Worm (Caenorhabditis elegans): ENCODE data around the gene col-17.

Gene col-17

ce11 chrII:4856113-4856512, 11.3 kb downstream of the col-17 start (continued):
- TF ChIP-seq hlh-17 (GFP tag; optimal IDR thresholded peaks at IDR 0.05; ENCODE audit: borderline replicate concordance) (no peak), pax-3 (tag; optimal IDR thresholded peaks at IDR 0.05) (peak; percentile 38), unc-86 (tag; optimal IDR thresholded peaks at IDR 0.05) (no peak), sox-4 (tag; optimal IDR thresholded peaks at IDR 0.05) (peak; percentile 26), unc-30 (tag; optimal IDR thresholded peaks at IDR 0.05) (no peak), C34B4.2 (tag; optimal IDR thresholded peaks at IDR 0.05) (no peak), ceh-8 (GFP tag; optimal IDR thresholded peaks at IDR 0.05) (no peak), grh-1 (GFP tag; IDR thresholded peaks at IDR 0.05) (no peak), ceh-63 (GFP tag; optimal IDR thresholded peaks at IDR 0.05) (no peak), fos-1 (tag; optimal IDR thresholded peaks at IDR 0.05) (no peak), nhr-90 (tag; optimal IDR thresholded peaks at IDR 0.05; ENCODE audit: poor library complexity) (no peak), nhr-12 (tag; optimal IDR thresholded peaks at IDR 0.05) (no peak), nhr-20 (tag; optimal IDR thresholded peaks at IDR 0.05) (peak; percentile 57), aha-1 (tag; optimal IDR thresholded peaks at IDR 0.05) (no peak), hpl-2 (GFP tag; optimal IDR thresholded peaks at IDR 0.05) (no peak), ceh-88 (GFP tag; IDR thresholded peaks at IDR 0.05) (no peak), nhr-71 (tag; optimal IDR thresholded peaks at IDR 0.05) (peak; percentile 64), hlh-4 (tag; optimal IDR thresholded peaks at IDR 0.05) (no peak), fkh-10 (GFP tag; optimal IDR thresholded peaks at IDR 0.05) (no peak), alr-1 (tag; optimal IDR thresholded peaks at IDR 0.05; ENCODE audit: borderline replicate concordance) (no peak), lin-35 (GFP tag; optimal IDR thresholded peaks at IDR 0.05) (peak in 1 of 2 experiments; percentile 58), lin-13 (GFP tag; optimal IDR thresholded peaks at IDR 0.05) (peak; percentile 26), pag-3 (tag; optimal IDR thresholded peaks at IDR 0.05; ENCODE audit: borderline replicate concordance, insufficient read depth) (no peak), nhr-19 (GFP tag; conservative IDR thresholded peaks at IDR 0.05) (no peak), lir-3 (tag; optimal IDR thresholded peaks at IDR 0.05; ENCODE audit: poor library complexity) (no peak), isw-1 (GFP tag; IDR thresholded peaks at IDR 0.05) (no peak)

- no peak for TF ChIP-seq unc-130 (tag; optimal IDR thresholded peaks at IDR 0.05)
- TF ChIP-seq grh-1 (GFP tag; IDR thresholded peaks at IDR 0.05) = no peak
- no peak for TF ChIP-seq nhr-76 (tag; optimal IDR thresholded peaks at IDR 0.05)
- no peak for TF ChIP-seq pag-3 (tag; optimal IDR thresholded peaks at IDR 0.05; ENCODE audit: borderline replicate concordance, insufficient read depth)
- no peak for TF ChIP-seq ets-5 (GFP tag; IDR thresholded peaks at IDR 0.05)
- TF ChIP-seq Y116A8C.19 (tag; optimal IDR thresholded peaks at IDR 0.05; ENCODE audit: borderline replicate concordance) = no peak
- no peak for TF ChIP-seq hpl-2 (GFP tag; optimal IDR thresholded peaks at IDR 0.05)
- TF ChIP-seq mab-9 (GFP tag; IDR thresholded peaks at IDR 0.05) = no peak
- TF ChIP-seq lin-15B (tag; optimal IDR thresholded peaks at IDR 0.05) = no peak
- TF ChIP-seq tlp-1 (tag; optimal IDR thresholded peaks at IDR 0.05) = no peak
- peak in 1 of 2 experiments; percentile 14 for TF ChIP-seq efl-1 (optimal IDR thresholded peaks at IDR 0.05)
- no peak for TF ChIP-seq efl-1 (GFP tag; optimal IDR thresholded peaks at IDR 0.05 in 1 of 2)
- TF ChIP-seq lin-13 (GFP tag; optimal IDR thresholded peaks at IDR 0.05) = no peak
- TF ChIP-seq lin-14 (GFP tag; optimal IDR thresholded peaks at IDR 0.05) = peak; percentile 65
- no peak for TF ChIP-seq C16A3.4 (tag; optimal IDR thresholded peaks at IDR 0.05)
- 0 out of 2 replicates have a peak, but pooled peaks have one; percentile 1 for TF ChIP-seq isw-1 (GFP tag; IDR thresholded peaks at IDR 0.05)
- no peak for TF ChIP-seq lsy-2 (tag; optimal IDR thresholded peaks at IDR 0.05)
- TF ChIP-seq hlh-4 (tag; optimal IDR thresholded peaks at IDR 0.05) = no peak
- no peak for TF ChIP-seq mep-1 (tag; optimal IDR thresholded peaks at IDR 0.05)
- no peak for TF ChIP-seq fos-1 (tag; optimal IDR thresholded peaks at IDR 0.05)
- TF ChIP-seq hlh-17 (GFP tag; optimal IDR thresholded peaks at IDR 0.05; ENCODE audit: borderline replicate concordance) = no peak
- no peak for TF ChIP-seq dpl-1 (GFP tag; optimal IDR thresholded peaks at IDR 0.05)
- TF ChIP-seq rnt-1 (tag; optimal IDR thresholded peaks at IDR 0.05) = peak; percentile 5
- TF ChIP-seq lin-39 (tag; optimal IDR thresholded peaks at IDR 0.05) = no peak
- TF ChIP-seq jun-1 (tag; optimal IDR thresholded peaks at IDR 0.05) = no peak
These were observed 11.9 kb downstream of the col-17 start for ce11 chrII:4855489-4855888.

Data from whole organism, L1 larva.